Fruit fly (Drosophila melanogaster) whole organism, embryonic: ENCODE data around the gene Acsx1L.

Source experiments
- ATbp ChIP-seq: fragments of 200-800 bp; sonication (Bioruptor generic); optimal IDR thresholded peaks from 2 replicates; lab custom pipeline; 2017; ENCODE audit warnings: missing biosample characterization, mild to moderate bottlenecking, missing genetic modification characterization, missing genetic modification reagents
- Abd-B ChIP-seq: fragments of 200-800 bp; sonication (Bioruptor generic); optimal IDR thresholded peaks from 2 replicates; lab custom pipeline; 2018; ENCODE audit warnings: missing biosample characterization, mild to moderate bottlenecking, missing genetic modification characterization, moderate library complexity
- Ada2b ChIP-seq: fragments of 200-800 bp; sonication (Bioruptor generic); IDR thresholded peaks from 2 replicates; pipeline ENCODE4 v1.3.6; 2022; ENCODE audit warnings: missing biosample characterization, missing genetic modification characterization
- Bteb2 ChIP-seq: fragments of 200-800 bp; sonication (Bioruptor generic); optimal IDR thresholded peaks from 2 replicates; lab custom pipeline; 2016; ENCODE audit warnings: missing biosample characterization, missing genetic modification characterization
- CG1024 ChIP-seq: fragments of 200-800 bp; sonication (Bioruptor generic); IDR thresholded peaks from 2 replicates; pipeline ENCODE4 v1.3.6; 2022; ENCODE audit warnings: missing biosample characterization, missing genetic modification characterization
- CG10274 ChIP-seq: fragments of 200-800 bp; sonication (Bioruptor generic); optimal IDR thresholded peaks from 3 replicates; lab custom pipeline; 2017; ENCODE audit warnings: missing biosample characterization, mild to moderate bottlenecking, missing genetic modification characterization
- CG10565 ChIP-seq: fragments of 200-800 bp; sonication (Bioruptor generic); optimal IDR thresholded peaks from 3 replicates; lab custom pipeline; 2016; ENCODE audit warnings: missing biosample characterization, mild to moderate bottlenecking, missing genetic modification characterization
- CG11085 ChIP-seq: fragments of 200-800 bp; sonication (Bioruptor generic); IDR thresholded peaks from 2 replicates; pipeline ENCODE4 v1.3.6; 2022; ENCODE audit warnings: missing biosample characterization, missing genetic modification characterization
- CG13123 ChIP-seq: fragments of 200-800 bp; sonication (Bioruptor generic); optimal IDR thresholded peaks from 2 replicates; lab custom pipeline; 2016; ENCODE audit warnings: missing biosample characterization, missing genetic modification characterization
- CG14860 ChIP-seq: fragments of 200-800 bp; sonication (Bioruptor generic); IDR thresholded peaks from 3 replicates; pipeline ENCODE4 v1.3.6; 2022; ENCODE audit warnings: missing biosample characterization, missing genetic modification characterization; ENCODE audit not compliant: partially characterized antibody
- CG18764 ChIP-seq: fragments of 200-800 bp; sonication (Bioruptor generic); optimal IDR thresholded peaks from 3 replicates; lab custom pipeline; 2016; ENCODE audit warnings: missing biosample characterization, missing genetic modification characterization
- CG2116 ChIP-seq: fragments of 200-800 bp; sonication (Bioruptor generic); optimal IDR thresholded peaks from 3 replicates; lab custom pipeline; 2018; ENCODE audit warnings: missing biosample characterization, mild to moderate bottlenecking, missing genetic modification characterization
- CG2120 ChIP-seq: fragments of 200-800 bp; sonication (Bioruptor generic); optimal IDR thresholded peaks from 3 replicates; lab custom pipeline; 2016; ENCODE audit warnings: missing biosample characterization, missing genetic modification characterization
- CG3407 ChIP-seq: fragments of 200-800 bp; sonication (Bioruptor generic); optimal IDR thresholded peaks from 2 replicates; lab custom pipeline; 2018; ENCODE audit warnings: missing biosample characterization, mild to moderate bottlenecking, missing genetic modification characterization
- CG3847 ChIP-seq: fragments of 200-800 bp; sonication (Bioruptor generic); IDR thresholded peaks from 2 replicates; pipeline ENCODE4 v1.3.6; 2022; ENCODE audit warnings: missing biosample characterization, missing genetic modification characterization
- CG4730 ChIP-seq: fragments of 200-800 bp; sonication (Bioruptor generic); IDR thresholded peaks from 2 replicates; pipeline ENCODE4 v1.3.6; 2022; ENCODE audit warnings: missing biosample characterization, missing genetic modification characterization
- CG4820 ChIP-seq: fragments of 200-800 bp; sonication (Bioruptor generic); optimal IDR thresholded peaks from 3 replicates; lab custom pipeline; 2016; ENCODE audit warnings: missing biosample characterization, missing genetic modification characterization
- CG6272 ChIP-seq: fragments of 200-800 bp; sonication (Bioruptor generic); IDR thresholded peaks from 2 replicates; pipeline ENCODE4 v1.3.6; 2022; ENCODE audit warnings: missing biosample characterization, missing genetic modification characterization
- CG6689 ChIP-seq: fragments of 200-800 bp; sonication (Bioruptor generic); IDR thresholded peaks from 2 replicates; pipeline ENCODE4 v1.3.6; 2022; ENCODE audit warnings: missing biosample characterization, missing genetic modification characterization
- CG6765 ChIP-seq: fragments of 200-800 bp; sonication (Bioruptor generic); optimal IDR thresholded peaks from 3 replicates; lab custom pipeline; 2017; ENCODE audit warnings: missing biosample characterization, mild to moderate bottlenecking, missing genetic modification characterization
- CG7271 ChIP-seq: fragments of 200-800 bp; sonication (Bioruptor generic); optimal IDR thresholded peaks from 2 replicates; lab custom pipeline; 2018; ENCODE audit warnings: missing biosample characterization, mild to moderate bottlenecking, missing genetic modification characterization, moderate library complexity
- CG7556 ChIP-seq: fragments of 200-800 bp; sonication (Bioruptor generic); optimal IDR thresholded peaks from 2 replicates; lab custom pipeline; 2017; ENCODE audit warnings: missing biosample characterization, mild to moderate bottlenecking, missing genetic modification characterization
- CG7745 ChIP-seq: fragments of 200-800 bp; sonication (Bioruptor generic); optimal IDR thresholded peaks from 2 replicates; lab custom pipeline; 2018; ENCODE audit warnings: missing biosample characterization, mild to moderate bottlenecking, missing genetic modification characterization, moderate library complexity
- CG9437 ChIP-seq: fragments of 200-800 bp; sonication (Bioruptor generic); optimal IDR thresholded peaks from 2 replicates; lab custom pipeline; 2018; ENCODE audit warnings: missing biosample characterization, mild to moderate bottlenecking, missing genetic modification characterization
- Chrac-16 ChIP-seq: fragments of 200-800 bp; sonication (Bioruptor generic); optimal IDR thresholded peaks from 3 replicates; lab custom pipeline; 2016; ENCODE audit warnings: missing biosample characterization, missing genetic modification characterization
- Gsc ChIP-seq: fragments of 200-800 bp; sonication (Bioruptor generic); IDR thresholded peaks from 2 replicates; pipeline ENCODE4 v1.3.6; 2022; ENCODE audit warnings: missing biosample characterization, missing genetic modification characterization
- Lhr ChIP-seq: fragments of 200-800 bp; sonication (Bioruptor generic); optimal IDR thresholded peaks from 3 replicates; lab custom pipeline; 2017; ENCODE audit warnings: mild to moderate bottlenecking, missing biosample characterization, missing genetic modification reagents, missing genetic modification characterization
- Mad ChIP-seq: fragments of 200-800 bp; sonication (Bioruptor generic); optimal IDR thresholded peaks from 2 replicates; lab custom pipeline; 2016; ENCODE audit warnings: missing biosample characterization, missing genetic modification characterization
- NFAT ChIP-seq: fragments of 200-800 bp; sonication (Bioruptor generic); IDR thresholded peaks from 2 replicates; pipeline ENCODE4 v1.3.6; 2022; ENCODE audit warnings: missing biosample characterization, missing genetic modification characterization
- Opbp ChIP-seq: fragments of 200-800 bp; sonication (Bioruptor generic); IDR thresholded peaks from 3 replicates; pipeline ENCODE4 v1.3.6; 2022; ENCODE audit warnings: missing biosample characterization, missing genetic modification characterization; ENCODE audit not compliant: partially characterized antibody
- Spps ChIP-seq: fragments of 200-800 bp; sonication (Bioruptor generic); optimal IDR thresholded peaks from 2 replicates; lab custom pipeline; 2018; ENCODE audit warnings: missing biosample characterization, mild to moderate bottlenecking, missing genetic modification characterization
- YL-1 ChIP-seq: fragments of 200-800 bp; sonication (Bioruptor generic); optimal IDR thresholded peaks from 3 replicates; lab custom pipeline; 2017; ENCODE audit warnings: missing biosample characterization, mild to moderate bottlenecking, missing genetic modification characterization
- ara ChIP-seq: fragments of 200-800 bp; sonication (Bioruptor generic); IDR thresholded peaks from 2 replicates; pipeline ENCODE4 v1.3.6; 2022; ENCODE audit warnings: missing biosample characterization, missing genetic modification characterization
- dmrt11E ChIP-seq: fragments of 200-800 bp; sonication (Bioruptor generic); optimal IDR thresholded peaks from 3 replicates; lab custom pipeline; 2018; ENCODE audit warnings: missing biosample characterization, mild to moderate bottlenecking, missing genetic modification characterization, moderate library complexity
- dmrt99B ChIP-seq: fragments of 200-800 bp; sonication (Bioruptor generic); optimal IDR thresholded peaks from 2 replicates; lab custom pipeline; 2018; ENCODE audit warnings: missing biosample characterization, mild to moderate bottlenecking, missing genetic modification characterization, moderate library complexity
- dysf ChIP-seq: fragments of 200-800 bp; sonication (Bioruptor generic); IDR thresholded peaks from 3 replicates; pipeline ENCODE4 v1.3.6; 2022; ENCODE audit warnings: missing biosample characterization, missing genetic modification characterization
- fd102C ChIP-seq: fragments of 200-800 bp; sonication (Bioruptor generic); optimal IDR thresholded peaks from 2 replicates; lab custom pipeline; 2018; ENCODE audit warnings: missing biosample characterization, mild to moderate bottlenecking, missing genetic modification characterization, moderate library complexity
- gcm ChIP-seq: fragments of 200-800 bp; sonication (Bioruptor generic); optimal IDR thresholded peaks from 2 replicates; lab custom pipeline; 2019; ENCODE audit warnings: missing biosample characterization, mild to moderate bottlenecking, missing genetic modification characterization, moderate library complexity
- maf-S ChIP-seq: fragments of 200-800 bp; sonication (Bioruptor generic); optimal IDR thresholded peaks from 2 replicates; lab custom pipeline; 2016; ENCODE audit warnings: missing biosample characterization, missing genetic modification characterization
- nau ChIP-seq: fragments of 200-800 bp; sonication (Bioruptor generic); optimal IDR thresholded peaks from 3 replicates; lab custom pipeline; 2017; ENCODE audit warnings: missing biosample characterization, mild to moderate bottlenecking, missing genetic modification characterization, missing genetic modification reagents
- pan ChIP-seq, 4 experiments: fragments of >200 bp in 3 of 4; fragments of 200-800 bp in 1 of 4; sonication (Bioruptor generic) in 1 of 4; optimal IDR thresholded peaks in 3 of 4; IDR thresholded peaks in 1 of 4; 2 replicates each; pipeline versions ENCODE4 v1.3.6 to Lab custom; 2017 to 2022; ENCODE audit warnings: missing biosample characterization in 2 of 4, missing genetic modification characterization in 2 of 4, mixed read lengths in 1 of 4
- pfk ChIP-seq: fragments of 200-800 bp; sonication (Bioruptor generic); optimal IDR thresholded peaks from 2 replicates; lab custom pipeline; 2018; ENCODE audit warnings: missing biosample characterization, mild to moderate bottlenecking, missing genetic modification characterization, moderate library complexity
- prd ChIP-seq, 3 experiments: fragments of >200 bp in 2 of 3; fragments of 200-800 bp in 1 of 3; sonication (Bioruptor generic) in 1 of 3; optimal IDR thresholded peaks in 2 of 3; IDR thresholded peaks in 1 of 3; 2 replicates in 2 of 3; 3 replicates in 1 of 3; pipeline versions ENCODE4 v1.3.6 to Lab custom; 2017 to 2022; ENCODE audit warnings: missing biosample characterization in 1 of 3, missing genetic modification characterization in 1 of 3
- rib ChIP-seq: fragments of 200-800 bp; sonication (Bioruptor generic); IDR thresholded peaks from 2 replicates; pipeline ENCODE4 v1.3.6; 2022; ENCODE audit warnings: missing biosample characterization, missing genetic modification characterization
- sc ChIP-seq, 3 experiments: fragments of >200 bp in 2 of 3; fragments of 200-800 bp in 1 of 3; sonication (Bioruptor generic) in 1 of 3; optimal IDR thresholded peaks; 2 replicates in 2 of 3; 3 replicates in 1 of 3; lab custom pipeline; 2017; ENCODE audit warnings: mild to moderate bottlenecking in 1 of 3, missing biosample characterization in 1 of 3, missing genetic modification characterization in 1 of 3, missing genetic modification reagents in 1 of 3
- shn ChIP-seq: fragments of 200-800 bp; sonication (Bioruptor generic); optimal IDR thresholded peaks from 3 replicates; lab custom pipeline; 2016; ENCODE audit warnings: missing biosample characterization, missing genetic modification characterization
- sna ChIP-seq: fragments of 200-800 bp; sonication (Bioruptor generic); IDR thresholded peaks from 2 replicates; pipeline ENCODE4 v1.3.6; 2022; ENCODE audit warnings: missing biosample characterization, missing genetic modification characterization; ENCODE audit not compliant: partially characterized antibody
- sob ChIP-seq: fragments of 200-800 bp; sonication (Bioruptor generic); IDR thresholded peaks from 2 replicates; pipeline ENCODE4 v1.3.6; 2022; ENCODE audit warnings: missing biosample characterization, missing genetic modification characterization
- zen2 ChIP-seq: fragments of 200-800 bp; sonication (Bioruptor generic); IDR thresholded peaks from 3 replicates; pipeline ENCODE4 v1.3.6; 2022; ENCODE audit warnings: missing biosample characterization, missing genetic modification characterization; ENCODE audit not compliant: partially characterized antibody
- zf30C ChIP-seq: fragments of 200-800 bp; sonication (Bioruptor generic); optimal IDR thresholded peaks from 3 replicates; lab custom pipeline; 2018; ENCODE audit warnings: missing biosample characterization, mild to moderate bottlenecking, missing genetic modification characterization

The Acsx1L gene

dm6 chr3R:19822138-19822537, 49.1 kb upstream of the Acsx1L start (continued):
- TF ChIP-seq zen2 (GFP tag; lab: Robert Waterston, UW) = no peak
- no peak for TF ChIP-seq CG14860
- TF ChIP-seq CG11085 (GFP tag; lab: Robert Waterston, UW) = no peak
- TF ChIP-seq Chrac-16 (GFP tag; lab: Kevin White, UChicago) = no peak
- no peak for TF ChIP-seq sna (GFP tag; lab: Robert Waterston, UW)
- no peak for TF ChIP-seq CG2116 (GFP tag; lab: Kevin White, UChicago)
- no peak for TF ChIP-seq CG18764
- TF ChIP-seq dmrt99B (tag; lab: Kevin White, UChicago) = no peak
- no peak for TF ChIP-seq CG2120 (GFP tag; lab: Kevin White, UChicago)
- no peak for TF ChIP-seq CG7556
- no peak for TF ChIP-seq fd102C (GFP tag; lab: Kevin White, UChicago)
- TF ChIP-seq CG10565 (GFP tag; lab: Kevin White, UChicago) = no peak
- no peak for TF ChIP-seq Abd-B
- TF ChIP-seq zf30C (GFP tag; lab: Kevin White, UChicago) = no peak
- no peak for TF ChIP-seq pan (optimal IDR thresholded peaks at IDR 0.05; lab: Kevin White, UChicago)
- no peak for TF ChIP-seq pan (GFP tag; optimal IDR thresholded peaks at IDR 0.05 in 1 of 2, IDR thresholded peaks at IDR 0.05 in 1 of 2)
- TF ChIP-seq ATbp = peak; percentile 33
- TF ChIP-seq prd (optimal IDR thresholded peaks at IDR 0.05; lab: Kevin White, UChicago) = no peak
- TF ChIP-seq prd (GFP tag; IDR thresholded peaks at IDR 0.05; lab: Robert Waterston, UW) = no peak
- no peak for TF ChIP-seq CG6272 (GFP tag; lab: Robert Waterston, UW)
- TF ChIP-seq Lhr (GFP tag; lab: Kevin White, UChicago) = no peak
- TF ChIP-seq CG1024 (GFP tag; lab: Robert Waterston, UW) = no peak
- TF ChIP-seq CG9437 = no peak
- no peak for TF ChIP-seq maf-S (GFP tag; lab: Kevin White, UChicago)
- TF ChIP-seq CG3407 (GFP tag; lab: Kevin White, UChicago) = peak; percentile 19
- no peak for TF ChIP-seq CG4820 (GFP tag; lab: Kevin White, UChicago)
- TF ChIP-seq pfk (GFP tag; lab: Kevin White, UChicago) = no peak
- no peak for TF ChIP-seq CG13123 (GFP tag; lab: Kevin White, UChicago)
- TF ChIP-seq nau (GFP tag; lab: Kevin White, UChicago) = no peak
- no peak for TF ChIP-seq Mad (GFP tag; lab: Kevin White, UChicago)
- peak; percentile 9 for TF ChIP-seq CG7271 (tag; lab: Kevin White, UChicago)
- TF ChIP-seq CG3847 (GFP tag; lab: Robert Waterston, UW) = no peak
- TF ChIP-seq Ada2b (GFP tag; lab: Robert Waterston, UW) = no peak
- TF ChIP-seq dysf = no peak
- TF ChIP-seq Spps = peak; percentile 37
- no peak for TF ChIP-seq gcm
- TF ChIP-seq dmrt11E (tag; lab: Kevin White, UChicago) = peak; percentile 14
- no peak for TF ChIP-seq rib
- TF ChIP-seq NFAT (GFP tag; lab: Robert Waterston, UW) = no peak
- no peak for TF ChIP-seq sob (GFP tag; lab: Robert Waterston, UW)
- TF ChIP-seq CG7745 (tag; lab: Kevin White, UChicago) = no peak
- no peak for TF ChIP-seq CG4730 (GFP tag; lab: Robert Waterston, UW)
- TF ChIP-seq CG10274 = no peak
- TF ChIP-seq sc (optimal IDR thresholded peaks at IDR 0.05; lab: Kevin White, UChicago) = no peak
- peak; percentile 7 for TF ChIP-seq sc (GFP tag; optimal IDR thresholded peaks at IDR 0.05; lab: Kevin White, UChicago)
- TF ChIP-seq Gsc (GFP tag; lab: Robert Waterston, UW) = no peak
- TF ChIP-seq CG6765 (GFP tag; lab: Kevin White, UChicago) = no peak
- TF ChIP-seq Bteb2 (GFP tag; lab: Kevin White, UChicago) = no peak
- TF ChIP-seq Opbp = no peak
- TF ChIP-seq ara (GFP tag; lab: Robert Waterston, UW) = no peak
- no peak for TF ChIP-seq CG6689 (GFP tag; lab: Robert Waterston, UW)
- no peak for TF ChIP-seq shn
- TF ChIP-seq YL-1 = no peak
